Worm (Caenorhabditis elegans) whole organism, L1 larva: ENCODE measurements around the gene jhdm-1.

Experiments
- C04F5.9 ChIP-seq: sonication (generic microtip); optimal IDR thresholded peaks from 2 replicates; lab custom pipeline; 2016; ENCODE audit warnings: missing genetic modification characterization, missing compliant biosample characterization
- Y116A8C.19 ChIP-seq: sonication (generic microtip); optimal IDR thresholded peaks from 2 replicates; lab custom pipeline; 2016; ENCODE audit warnings: missing compliant biosample characterization, missing genetic modification characterization, borderline replicate concordance
- aha-1 ChIP-seq: fragments of 150-350 bp; optimal IDR thresholded peaks from 2 replicates; lab custom pipeline; 2014; ENCODE audit warnings: missing biosample characterization, missing genetic modification characterization
- alr-1 ChIP-seq: fragments of 200-800 bp; sonication (Bioruptor generic); optimal IDR thresholded peaks from 2 replicates; lab custom pipeline; 2018; ENCODE audit warnings: borderline replicate concordance, mild to moderate bottlenecking, missing genetic modification characterization, missing compliant biosample characterization
- aly-2 ChIP-seq: fragments of 150-350 bp; optimal IDR thresholded peaks from 2 replicates; lab custom pipeline; 2014; ENCODE audit warnings: missing biosample characterization, missing genetic modification characterization
- ama-1 ChIP-seq: fragments of 150-350 bp; optimal IDR thresholded peaks from 2 replicates; lab custom pipeline; 2014
- ceh-90 ChIP-seq: sonication (generic microtip); optimal IDR thresholded peaks from 2 replicates; lab custom pipeline; 2016; ENCODE audit warnings: missing genetic modification characterization, missing compliant biosample characterization
- ces-1 ChIP-seq: fragments of 150-350 bp; optimal IDR thresholded peaks from 2 replicates; lab custom pipeline; 2014; ENCODE audit warnings: missing biosample characterization, missing genetic modification reagents, missing genetic modification characterization
- efl-3 ChIP-seq: fragments of 200-800 bp; sonication (Bioruptor generic); optimal IDR thresholded peaks from 2 replicates; lab custom pipeline; 2018; ENCODE audit warnings: mild to moderate bottlenecking, missing genetic modification characterization, missing compliant biosample characterization
- egl-27 ChIP-seq, 2 experiments: fragments of 150-350 bp in 1 of 2; sonication (generic microtip); optimal IDR thresholded peaks; 3 replicates each; lab custom pipeline; 2017 to 2018; ENCODE audit warnings: missing biosample characterization in 2 of 2, missing genetic modification characterization in 2 of 2, missing genetic modification reagents in 2 of 2
- fkh-10 ChIP-seq: sonication (generic microtip); optimal IDR thresholded peaks from 2 replicates; lab custom pipeline; 2017; ENCODE audit warnings: missing biosample characterization, missing genetic modification reagents, missing genetic modification characterization
- fkh-8 ChIP-seq: sonication (generic microtip); optimal IDR thresholded peaks from 2 replicates; lab custom pipeline; 2016; ENCODE audit warnings: mild to moderate bottlenecking, missing genetic modification characterization, missing compliant biosample characterization
- fos-1 ChIP-seq: fragments of 150-350 bp; optimal IDR thresholded peaks from 2 replicates; lab custom pipeline; 2014; ENCODE audit warnings: missing biosample characterization, missing genetic modification characterization
- hlh-17 ChIP-seq: fragments of 200-800 bp; sonication (Bioruptor generic); optimal IDR thresholded peaks from 2 replicates; lab custom pipeline; 2018; ENCODE audit warnings: missing genetic modification characterization, mild to moderate bottlenecking, missing compliant biosample characterization, moderate library complexity, borderline replicate concordance
- hlh-4 ChIP-seq: sonication (generic microtip); optimal IDR thresholded peaks from 2 replicates; lab custom pipeline; 2016; ENCODE audit warnings: mild to moderate bottlenecking, missing genetic modification characterization, missing compliant biosample characterization
- jun-1 ChIP-seq: fragments of 150-350 bp; optimal IDR thresholded peaks from 2 replicates; lab custom pipeline; 2014; ENCODE audit warnings: missing biosample characterization, missing genetic modification reagents, missing genetic modification characterization
- lin-35 ChIP-seq, 2 experiments: fragments of 150-350 bp; optimal IDR thresholded peaks; 2 replicates each; lab custom pipeline; 2014; ENCODE audit warnings: missing biosample characterization in 2 of 2, missing genetic modification characterization in 2 of 2, missing genetic modification reagents in 2 of 2
- lir-3 ChIP-seq: sonication (generic microtip); optimal IDR thresholded peaks from 2 replicates; lab custom pipeline; 2016; ENCODE audit warnings: mild to moderate bottlenecking, missing genetic modification characterization, moderate library complexity, missing compliant biosample characterization; ENCODE audit not compliant: poor library complexity
- lsy-2 ChIP-seq, 2 experiments: fragments of 150-350 bp; optimal IDR thresholded peaks; 2 replicates each; lab custom pipeline; 2014; ENCODE audit warnings: missing biosample characterization in 2 of 2, missing genetic modification characterization in 2 of 2
- mab-9 ChIP-seq: fragments of 200-800 bp; sonication (Bioruptor generic); IDR thresholded peaks from 2 replicates; pipeline ENCODE4 v1.3.6; 2022; ENCODE audit warnings: missing genetic modification reagents, missing genetic modification characterization, missing compliant biosample characterization
- mdl-1 ChIP-seq, 2 experiments: fragments of 150-350 bp; optimal IDR thresholded peaks; 2 replicates each; lab custom pipeline; 2014 to 2017; ENCODE audit warnings: missing biosample characterization in 2 of 2, missing genetic modification characterization in 2 of 2, inconsistent platforms in 1 of 2
- nhr-19 ChIP-seq: fragments of 200-800 bp; sonication (Bioruptor generic); conservative IDR thresholded peaks from 2 replicates; pipeline ENCODE4 v1.3.6; 2022; ENCODE audit warnings: missing genetic modification characterization, missing compliant biosample characterization
- nhr-237 ChIP-seq: fragments of 150-350 bp; optimal IDR thresholded peaks from 2 replicates; lab custom pipeline; 2014; ENCODE audit warnings: missing biosample characterization, missing genetic modification characterization
- nhr-28 ChIP-seq: fragments of 150-350 bp; optimal IDR thresholded peaks from 2 replicates; lab custom pipeline; 2014; ENCODE audit warnings: missing biosample characterization, missing genetic modification characterization
- nhr-47 ChIP-seq: sonication (generic microtip); optimal IDR thresholded peaks from 2 replicates; lab custom pipeline; 2016; ENCODE audit warnings: mild to moderate bottlenecking, missing genetic modification characterization, moderate library complexity, missing compliant biosample characterization
- nhr-71 ChIP-seq: sonication (generic microtip); optimal IDR thresholded peaks from 2 replicates; lab custom pipeline; 2016; ENCODE audit warnings: mild to moderate bottlenecking, missing genetic modification characterization, moderate library complexity, missing compliant biosample characterization
- nhr-76 ChIP-seq: sonication (generic microtip); optimal IDR thresholded peaks from 2 replicates; lab custom pipeline; 2017; ENCODE audit warnings: missing biosample characterization, missing genetic modification characterization
- nhr-77 ChIP-seq: fragments of 150-350 bp; optimal IDR thresholded peaks from 2 replicates; lab custom pipeline; 2014; ENCODE audit warnings: missing biosample characterization, missing genetic modification characterization
- nhr-84 ChIP-seq: sonication (generic microtip); optimal IDR thresholded peaks from 2 replicates; lab custom pipeline; 2017; ENCODE audit warnings: missing biosample characterization, missing genetic modification characterization
- nhr-85 ChIP-seq: sonication (generic microtip); peaks from one replicate; lab custom pipeline; 2016; ENCODE audit warnings: missing genetic modification characterization, inconsistent platforms, missing compliant biosample characterization
- nhr-90 ChIP-seq: sonication (generic microtip); optimal IDR thresholded peaks from 2 replicates; lab custom pipeline; 2016; ENCODE audit warnings: mild to moderate bottlenecking, missing genetic modification characterization, missing compliant biosample characterization; ENCODE audit not compliant: poor library complexity
- rnt-1 ChIP-seq: sonication (generic microtip); optimal IDR thresholded peaks from 2 replicates; lab custom pipeline; 2016; ENCODE audit warnings: mild to moderate bottlenecking, missing genetic modification characterization, moderate library complexity, missing compliant biosample characterization
- snu-23 ChIP-seq: sonication (generic microtip); optimal IDR thresholded peaks from 2 replicates; lab custom pipeline; 2016; ENCODE audit warnings: missing genetic modification characterization, missing compliant biosample characterization
- sptf-1 ChIP-seq: fragments of 150-350 bp; optimal IDR thresholded peaks from 2 replicates; lab custom pipeline; 2014; ENCODE audit warnings: missing biosample characterization, missing genetic modification characterization
- tbx-2 ChIP-seq: sonication (generic microtip); optimal IDR thresholded peaks from 2 replicates; lab custom pipeline; 2016; ENCODE audit warnings: missing genetic modification characterization, missing compliant biosample characterization
- tlp-1 ChIP-seq: fragments of 150-350 bp; optimal IDR thresholded peaks from 2 replicates; lab custom pipeline; 2014; ENCODE audit warnings: missing biosample characterization, missing genetic modification characterization
- unc-130 ChIP-seq: fragments of 150-350 bp; optimal IDR thresholded peaks from 2 replicates; lab custom pipeline; 2017; ENCODE audit warnings: missing biosample characterization, missing genetic modification characterization, inconsistent platforms
- unc-30 ChIP-seq: sonication (generic microtip); optimal IDR thresholded peaks from 2 replicates; lab custom pipeline; 2017; ENCODE audit warnings: missing biosample characterization, missing genetic modification characterization
- unc-62 ChIP-seq: fragments of 150-350 bp; optimal IDR thresholded peaks from 2 replicates; lab custom pipeline; 2014; ENCODE audit warnings: missing biosample characterization, missing genetic modification reagents, missing genetic modification characterization
- unc-86 ChIP-seq: sonication (generic microtip); optimal IDR thresholded peaks from 2 replicates; lab custom pipeline; 2016; ENCODE audit warnings: missing genetic modification characterization, missing compliant biosample characterization
- unc-98 ChIP-seq: fragments of 200-800 bp; sonication (Bioruptor generic); IDR thresholded peaks from 2 replicates; pipeline ENCODE4 v1.3.6; 2022; ENCODE audit warnings: missing genetic modification characterization, missing compliant biosample characterization
- ztf-11 ChIP-seq, 2 experiments: sonication (generic microtip); optimal IDR thresholded peaks; 2 replicates each; lab custom pipeline; 2016 to 2017; ENCODE audit warnings: missing genetic modification characterization in 2 of 2, missing biosample characterization in 1 of 2, missing compliant biosample characterization in 1 of 2

Gene jhdm-1

DNA sequence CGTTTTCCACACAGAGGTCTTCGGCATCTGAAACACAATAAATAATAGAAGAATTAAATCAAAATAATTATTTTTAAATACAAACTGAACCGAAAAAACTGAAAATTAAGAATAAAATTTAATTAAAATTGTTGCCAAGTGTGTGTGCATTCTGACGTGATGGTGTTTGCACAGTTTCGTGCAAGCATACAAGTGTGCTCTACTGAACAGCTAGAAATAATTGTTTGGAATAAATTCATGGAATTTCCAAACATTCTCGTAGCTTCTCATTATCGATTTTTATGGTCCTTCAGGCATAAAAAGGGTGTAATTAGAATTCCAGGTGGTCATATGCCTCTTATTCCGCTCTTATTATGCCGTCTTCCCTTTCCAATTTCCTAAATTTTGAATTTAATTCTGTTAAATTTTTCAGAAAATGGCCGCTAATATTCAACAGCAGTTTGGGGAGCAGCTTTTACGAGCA lies 22.5 kb upstream of the jhdm-1 start, which contains the start of the genes mrps-17 and txdc-9 (continued):
- TF ChIP-seq lir-3 (tag; lab: Kevin White, UChicago) (peak; percentile 61), unc-30 (tag; lab: Kevin White, UChicago) (no peak), tbx-2 (tag; lab: Kevin White, UChicago) (peak; percentile 70), unc-62 (GFP tag; lab: Kevin White, UChicago) (no peak), unc-98 (GFP tag; lab: Robert Waterston, UW) (no peak), hlh-17 (no peak), ama-1 (lab: Kevin White, UChicago) (no peak), nhr-84 (no peak), rnt-1 (peak; percentile 78), nhr-71 (peak; percentile 86), nhr-85 (tag; lab: Kevin White, UChicago) (peak; percentile 52), hlh-4 (tag; lab: Kevin White, UChicago) (no peak), Y116A8C.19 (no peak), ztf-11 (tag; optimal IDR thresholded peaks at IDR 0.05; lab: Kevin White, UChicago) (peak in 1 of 2 experiments; percentile 46), fkh-8 (tag; lab: Kevin White, UChicago) (peak; percentile 44), aly-2 (peak; percentile 71), nhr-90 (tag; lab: Kevin White, UChicago) (peak; percentile 61), jun-1 (tag; lab: Kevin White, UChicago) (no peak), sptf-1 (tag; lab: Kevin White, UChicago) (no peak), nhr-47 (tag; lab: Kevin White, UChicago) (peak; percentile 78), aha-1 (tag; lab: Kevin White, UChicago) (no peak), tlp-1 (tag; lab: Kevin White, UChicago) (no peak), ces-1 (GFP tag; lab: Kevin White, UChicago) (peak; percentile 87), nhr-19 (peak; percentile 75), fkh-10 (GFP tag; lab: Kevin White, UChicago) (peak; percentile 62), alr-1 (tag; lab: Kevin White, UChicago) (no peak), mdl-1 (tag; optimal IDR thresholded peaks at IDR 0.05; lab: Kevin White, UChicago) (no peak), fos-1 (tag; lab: Kevin White, UChicago) (no peak), lin-35 (GFP tag; optimal IDR thresholded peaks at IDR 0.05; lab: Kevin White, UChicago) (peak; percentile 80 to 88), ceh-90 (tag; lab: Kevin White, UChicago) (no peak), nhr-237 (peak; percentile 20), snu-23 (GFP tag; lab: Kevin White, UChicago) (peak; percentile 82), unc-130 (tag; lab: Kevin White, UChicago) (peak; percentile 97), efl-3 (GFP tag; lab: Kevin White, UChicago) (no peak), nhr-77 (tag; lab: Kevin White, UChicago) (peak; percentile 30), egl-27 (tag; optimal IDR thresholded peaks at IDR 0.05; lab: Kevin White, UChicago) (no peak), nhr-28 (tag; lab: Kevin White, UChicago) (no peak), mab-9 (no peak)
- TF ChIP-seq, all 84 proteins: peak for 41

DNA sequence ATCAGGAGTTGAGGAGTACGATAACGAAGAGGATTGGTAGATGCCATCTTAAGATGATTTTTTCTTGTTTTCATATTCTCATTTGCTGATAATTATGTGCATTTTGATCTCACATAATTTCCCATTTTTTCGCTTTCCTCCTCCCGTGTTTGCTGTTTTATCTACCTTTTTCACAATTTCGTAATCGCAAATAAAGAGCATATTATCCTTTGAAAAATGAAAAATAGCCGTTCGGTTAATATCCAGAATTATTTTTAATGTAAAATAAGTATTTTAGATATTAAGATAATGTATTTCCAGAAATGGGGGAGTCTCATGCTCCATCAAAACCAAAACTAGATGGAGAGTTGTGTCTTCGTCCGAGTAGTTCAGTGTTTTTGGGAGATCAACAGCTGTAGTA lies 21.3 kb upstream of the jhdm-1 start, which contains the start of gene vps-16:
vps-16 (plus strand) TSS at position 301 of the 400 bp plus-strand sequence.
- TF ChIP-seq nhr-76 (tag; lab: Kevin White, UChicago) (no peak), mdl-1 (tag; optimal IDR thresholded peaks at IDR 0.05; lab: Kevin White, UChicago) (no peak), unc-86 (no peak), lsy-2 (tag; optimal IDR thresholded peaks at IDR 0.05; lab: Kevin White, UChicago) (no peak), C04F5.9 (tag; lab: Kevin White, UChicago) (no peak), nhr-28 (tag; lab: Kevin White, UChicago) (no peak)
- TF ChIP-seq, all 84 proteins: peak for 0
